Fruit fly (Drosophila melanogaster): ENCODE results near the gene ND-13B.

Gene ND-13B

DNA sequence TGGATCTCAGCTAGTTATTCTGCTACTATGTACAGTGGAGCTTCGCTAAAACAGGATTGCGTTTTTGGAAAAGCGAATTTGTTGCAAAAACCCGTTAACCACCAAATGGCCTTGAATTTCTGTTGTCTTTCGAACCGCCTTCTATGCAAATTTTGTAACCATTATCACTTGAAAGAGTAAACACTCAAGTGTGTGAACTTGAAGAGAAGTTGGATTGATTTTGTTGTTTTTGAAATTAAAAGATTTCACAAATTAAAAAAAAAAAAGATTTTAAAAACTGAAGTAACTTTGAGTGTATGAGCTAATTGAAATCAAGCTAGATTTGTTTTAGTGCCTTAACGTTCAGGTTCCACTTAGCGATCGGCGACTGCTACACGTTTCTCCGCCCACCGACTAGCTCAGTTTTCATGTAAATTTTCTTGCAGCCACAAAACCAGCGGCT, 10.0 kb downstream of the ND-13B start:
- TF ChIP-seq pan (optimal IDR thresholded peaks at IDR 0.05): no peak
- TF ChIP-seq CG8478 (optimal IDR thresholded peaks at IDR 0.05): no peak
- no peak for TF ChIP-seq EcR (GFP tag; optimal IDR thresholded peaks at IDR 0.05)
- TF ChIP-seq psq (optimal IDR thresholded peaks at IDR 0.05): no peak
- TF ChIP-seq Dll (optimal IDR thresholded peaks at IDR 0.05): no peak
- TF ChIP-seq usp (GFP tag; optimal IDR thresholded peaks at IDR 0.05): no peak

- no peak for TF ChIP-seq psq (optimal IDR thresholded peaks at IDR 0.05)
- no peak for TF ChIP-seq pan (optimal IDR thresholded peaks at IDR 0.05)
- TF ChIP-seq usp (GFP tag; optimal IDR thresholded peaks at IDR 0.05): no peak
- TF ChIP-seq CG8478 (optimal IDR thresholded peaks at IDR 0.05): no peak
- TF ChIP-seq EcR (GFP tag; optimal IDR thresholded peaks at IDR 0.05): no peak
Observed at dm6 chr3L:10682725-10683367, 11.1 kb downstream of the ND-13B start.

DNA sequence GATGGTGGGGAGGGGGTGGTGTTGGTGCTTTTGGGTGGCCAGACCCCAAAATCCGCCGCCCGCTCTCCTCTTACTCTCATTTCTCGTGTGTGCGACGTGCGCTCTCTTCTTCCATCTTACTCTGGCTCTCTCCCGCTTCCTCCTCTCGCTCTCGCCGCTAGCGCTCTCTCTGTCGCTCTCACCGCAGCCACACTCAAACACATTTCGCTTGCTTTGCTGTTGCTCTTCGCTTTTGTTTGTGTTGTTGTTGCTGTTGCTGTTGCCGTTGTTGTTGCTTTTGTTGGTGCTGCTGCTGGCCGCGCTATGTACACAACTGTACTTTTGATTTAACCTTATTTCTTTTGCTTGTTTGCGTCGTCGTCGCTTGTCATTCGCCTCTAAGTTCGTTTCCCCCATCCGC, 12.1 kb downstream of the ND-13B start:
- TF ChIP-seq psq (optimal IDR thresholded peaks at IDR 0.05) (no peak), Dll (optimal IDR thresholded peaks at IDR 0.05) (peak; percentile 99), CG8478 (optimal IDR thresholded peaks at IDR 0.05) (peak; percentile 17)

DNA sequence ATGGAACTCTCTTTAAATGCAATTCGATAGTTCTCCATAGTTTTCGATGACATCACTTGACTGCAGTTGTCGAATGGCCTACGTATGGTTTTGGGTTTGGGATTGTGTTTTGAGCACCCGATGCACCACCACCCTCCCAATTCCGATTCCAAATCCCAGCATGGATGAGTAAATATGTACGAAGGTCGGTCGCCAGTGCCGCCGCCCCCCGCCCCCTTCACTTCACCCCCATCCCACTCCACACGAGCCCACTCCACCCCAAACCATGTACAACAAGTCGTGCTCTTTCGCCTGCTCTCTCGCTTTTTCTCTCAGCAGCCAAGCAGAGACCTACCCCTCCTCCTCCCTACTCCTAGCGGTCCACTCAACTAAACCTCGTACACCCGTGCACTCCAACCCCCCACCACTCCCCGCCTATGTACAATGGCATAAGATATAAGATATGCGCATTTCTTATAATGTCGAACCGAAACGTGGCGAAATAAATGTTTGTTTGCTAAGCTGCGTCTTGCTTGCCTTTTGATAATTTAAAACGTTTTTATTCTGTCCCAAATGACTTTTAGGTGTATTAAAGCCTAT, 13.1 kb downstream of the ND-13B start:
- TF ChIP-seq pan (optimal IDR thresholded peaks at IDR 0.05) (no peak), usp (GFP tag; optimal IDR thresholded peaks at IDR 0.05) (no peak), EcR (GFP tag; optimal IDR thresholded peaks at IDR 0.05) (no peak), psq (optimal IDR thresholded peaks at IDR 0.05) (no peak), Dll (optimal IDR thresholded peaks at IDR 0.05) (no peak), CG8478 (optimal IDR thresholded peaks at IDR 0.05) (no peak)

DNA sequence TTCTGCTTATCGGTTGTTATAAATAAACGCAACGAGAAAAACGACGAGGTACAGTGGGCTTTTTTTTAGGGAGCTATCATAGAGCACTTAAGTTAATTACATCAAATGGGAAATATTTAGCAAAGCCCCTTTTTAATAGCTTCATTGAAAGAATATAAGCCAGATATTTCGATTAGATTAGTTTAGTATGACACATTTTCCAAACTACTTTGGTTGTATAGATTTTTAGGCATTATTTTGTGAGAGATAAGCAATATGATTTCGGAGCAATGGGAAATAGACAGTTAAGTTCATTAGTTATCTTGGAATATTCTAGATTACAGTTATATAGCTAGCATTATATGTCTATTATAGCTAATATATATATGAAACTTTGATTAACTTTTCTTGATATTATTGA, 13.7 kb downstream of the ND-13B start:
- TF ChIP-seq psq (optimal IDR thresholded peaks at IDR 0.05) (no peak), CG8478 (optimal IDR thresholded peaks at IDR 0.05) (no peak), usp (GFP tag; optimal IDR thresholded peaks at IDR 0.05) (no peak), Dll (optimal IDR thresholded peaks at IDR 0.05) (no peak), EcR (GFP tag; optimal IDR thresholded peaks at IDR 0.05) (no peak), pan (optimal IDR thresholded peaks at IDR 0.05) (no peak)

dm6 chr3L:10679711-10680154, 14.2 kb downstream of the ND-13B start:
- no peak for TF ChIP-seq pan (optimal IDR thresholded peaks at IDR 0.05)
- no peak for TF ChIP-seq EcR (GFP tag; optimal IDR thresholded peaks at IDR 0.05)
- TF ChIP-seq psq (optimal IDR thresholded peaks at IDR 0.05): no peak

dm6 chr3L:10678545-10679067, 15.3 kb downstream of the ND-13B start:
- no peak for TF ChIP-seq psq (optimal IDR thresholded peaks at IDR 0.05)
- no peak for TF ChIP-seq EcR (GFP tag; optimal IDR thresholded peaks at IDR 0.05)
- TF ChIP-seq CG8478 (optimal IDR thresholded peaks at IDR 0.05): no peak
- TF ChIP-seq usp (GFP tag; optimal IDR thresholded peaks at IDR 0.05): no peak
- TF ChIP-seq pan (optimal IDR thresholded peaks at IDR 0.05): no peak
- TF ChIP-seq Dll (optimal IDR thresholded peaks at IDR 0.05): no peak

DNA sequence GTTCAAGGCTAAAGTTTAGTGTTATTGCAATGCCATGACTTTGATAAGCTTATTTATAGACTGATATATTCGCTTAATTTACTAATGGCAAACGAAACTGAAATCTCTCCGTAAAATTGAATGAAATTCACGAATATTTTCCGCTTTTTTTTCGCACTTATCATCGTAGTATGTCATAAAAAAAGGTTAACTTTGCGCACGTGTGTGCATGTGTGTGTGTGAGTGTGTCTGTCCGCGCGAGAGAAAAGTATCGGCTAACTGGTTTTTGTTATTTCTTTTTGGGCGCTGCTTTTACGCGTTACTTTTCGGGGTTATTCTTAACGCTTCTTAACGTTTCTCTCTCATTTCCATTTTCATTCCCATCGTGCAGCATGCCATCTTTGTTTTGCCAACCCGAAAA, 16.1 kb downstream of the ND-13B start:
- TF ChIP-seq pan (optimal IDR thresholded peaks at IDR 0.05): no peak
- TF ChIP-seq EcR (GFP tag; optimal IDR thresholded peaks at IDR 0.05): no peak
- no peak for TF ChIP-seq usp (GFP tag; optimal IDR thresholded peaks at IDR 0.05)
- TF ChIP-seq Dll (optimal IDR thresholded peaks at IDR 0.05): no peak

DNA sequence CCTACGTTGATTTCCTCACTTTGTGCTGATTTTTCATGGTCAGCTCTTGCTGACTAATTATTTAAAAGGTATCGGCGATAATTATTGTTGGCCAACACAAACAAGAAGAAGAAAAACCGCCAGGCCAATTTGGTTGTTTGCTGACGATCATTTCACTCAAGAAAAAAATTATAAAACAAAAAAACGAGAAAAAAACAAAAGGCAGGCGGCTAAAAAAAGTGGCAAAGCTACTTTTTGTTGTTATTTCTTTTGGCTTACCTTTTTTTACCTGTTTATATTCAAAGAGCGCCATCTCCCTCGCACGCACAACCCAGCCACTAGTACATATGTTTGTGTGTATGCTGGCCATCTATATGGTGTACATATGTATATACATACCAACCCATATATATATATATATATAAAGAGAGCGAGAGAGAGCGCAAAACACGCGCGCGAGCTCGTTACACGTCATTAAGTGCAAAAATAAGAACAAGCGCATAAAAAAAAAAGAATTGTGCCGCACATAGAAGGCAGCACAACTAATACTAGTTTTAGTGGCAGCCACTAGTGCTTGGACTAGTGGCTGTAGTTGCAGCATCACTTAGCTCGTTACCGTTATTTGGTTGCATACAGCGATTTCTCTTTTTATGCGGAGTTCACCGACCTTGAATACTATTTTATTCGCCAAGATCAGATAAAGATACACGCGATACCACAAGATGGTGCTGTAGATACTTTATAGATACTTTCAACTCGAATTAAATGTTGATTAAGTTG, 18.1 kb downstream of the ND-13B start:
- TF ChIP-seq EcR (GFP tag; optimal IDR thresholded peaks at IDR 0.05) (no peak), CG8478 (optimal IDR thresholded peaks at IDR 0.05) (no peak), Dll (optimal IDR thresholded peaks at IDR 0.05) (no peak), usp (GFP tag; optimal IDR thresholded peaks at IDR 0.05) (no peak), psq (optimal IDR thresholded peaks at IDR 0.05) (no peak), pan (optimal IDR thresholded peaks at IDR 0.05) (no peak)

DNA sequence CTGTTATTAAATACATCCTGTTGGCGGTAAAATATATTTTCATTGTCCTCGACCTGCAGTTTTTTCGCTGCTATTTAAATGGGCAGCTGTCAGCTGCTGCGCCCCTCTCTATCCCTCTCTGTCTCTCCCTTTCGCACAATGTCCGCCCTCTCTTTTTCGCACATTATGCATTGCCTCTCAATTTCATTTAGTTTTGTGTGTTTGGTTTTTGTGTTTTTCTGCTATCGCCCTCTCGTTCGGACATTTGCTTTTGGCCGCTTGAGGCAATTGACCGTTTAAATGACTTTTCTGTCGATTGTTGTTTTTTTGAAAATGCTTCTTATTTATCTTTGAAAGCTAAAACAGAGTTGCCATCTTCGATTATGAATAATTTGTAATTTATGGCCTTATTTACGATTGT, 19.0 kb downstream of the ND-13B start:
- TF ChIP-seq CG8478 (optimal IDR thresholded peaks at IDR 0.05) (no peak), psq (optimal IDR thresholded peaks at IDR 0.05) (no peak), Dll (optimal IDR thresholded peaks at IDR 0.05) (no peak), EcR (GFP tag; optimal IDR thresholded peaks at IDR 0.05) (no peak), pan (optimal IDR thresholded peaks at IDR 0.05) (no peak), usp (GFP tag; optimal IDR thresholded peaks at IDR 0.05) (no peak)

DNA sequence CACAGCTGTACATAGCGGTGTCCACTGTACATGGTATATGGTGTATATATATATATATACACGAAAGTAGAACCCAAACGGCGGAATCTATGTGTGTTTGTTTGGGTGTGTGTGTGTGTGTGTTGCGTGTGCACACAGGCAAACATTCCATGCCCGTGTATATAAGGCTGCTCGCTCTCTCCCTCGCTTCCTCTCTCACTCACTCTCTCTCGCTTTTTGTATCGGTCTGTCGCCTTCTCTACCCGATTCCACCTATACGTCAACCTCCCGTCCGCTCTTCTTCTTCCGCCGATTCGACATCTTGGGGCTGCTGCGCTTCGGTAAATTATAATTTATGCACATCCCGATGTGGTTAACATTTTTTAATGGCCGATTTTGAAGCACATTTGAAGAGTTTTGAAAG, 19.8 kb downstream of the ND-13B start:
- TF ChIP-seq pan (optimal IDR thresholded peaks at IDR 0.05) (no peak), EcR (GFP tag; optimal IDR thresholded peaks at IDR 0.05) (no peak), usp (GFP tag; optimal IDR thresholded peaks at IDR 0.05) (no peak), psq (optimal IDR thresholded peaks at IDR 0.05) (no peak), CG8478 (optimal IDR thresholded peaks at IDR 0.05) (no peak), Dll (optimal IDR thresholded peaks at IDR 0.05) (no peak)

dm6 chr3L:10672540-10672939, 21.4 kb downstream of the ND-13B start:
- TF ChIP-seq CG8478 (optimal IDR thresholded peaks at IDR 0.05) (no peak), usp (GFP tag; optimal IDR thresholded peaks at IDR 0.05) (no peak), Dll (optimal IDR thresholded peaks at IDR 0.05) (no peak), pan (optimal IDR thresholded peaks at IDR 0.05) (no peak), psq (optimal IDR thresholded peaks at IDR 0.05) (no peak), EcR (GFP tag; optimal IDR thresholded peaks at IDR 0.05) (no peak)
